Fruit fly (Drosophila melanogaster): ENCODE results near the gene ctrip.
A peak's percentile ranks its signal among the peaks of the same experiment; 100 is the strongest.

Gene ctrip

dm6 chr3R:4771319-4771718 is 40.6 kb downstream of the ctrip start:
- TF ChIP-seq CG12219 (GFP tag; optimal IDR thresholded peaks at IDR 0.05) (no peak), CG3838 (GFP tag; optimal IDR thresholded peaks at IDR 0.05) (no peak), mirr (GFP tag; optimal IDR thresholded peaks at IDR 0.05) (no peak), Sry-δ (GFP tag; optimal IDR thresholded peaks at IDR 0.05) (no peak), amos (GFP tag; IDR thresholded peaks at IDR 0.05; ENCODE audit: partially characterized antibody) (no peak), wek (GFP tag; optimal IDR thresholded peaks at IDR 0.05) (no peak), vfl (GFP tag; optimal IDR thresholded peaks at IDR 0.05) (no peak), CG17802 (tag; optimal IDR thresholded peaks at IDR 0.05) (no peak), Ssrp (tag; optimal IDR thresholded peaks at IDR 0.05) (no peak), D19B (GFP tag; optimal IDR thresholded peaks at IDR 0.05) (no peak), B-H2 (GFP tag; optimal IDR thresholded peaks at IDR 0.05) (no peak), pros (GFP tag; optimal IDR thresholded peaks at IDR 0.05) (no peak), vnd (GFP tag; IDR thresholded peaks at IDR 0.05; ENCODE audit: partially characterized antibody) (no peak), PHDP (tag; optimal IDR thresholded peaks at IDR 0.05) (no peak), Asciz (GFP tag; optimal IDR thresholded peaks at IDR 0.05) (no peak), CG12155 (GFP tag; optimal IDR thresholded peaks at IDR 0.05) (no peak), gfzf (GFP tag; optimal IDR thresholded peaks at IDR 0.05) (no peak), Ada2b (GFP tag; IDR thresholded peaks at IDR 0.05) (no peak), B-H1 (GFP tag; IDR thresholded peaks at IDR 0.05) (no peak)

dm6 chr3R:4768711-4769239 is 43.1 kb downstream of the ctrip start:
- no peak for TF ChIP-seq kni (GFP tag; optimal IDR thresholded peaks at IDR 0.05)
- peak; percentile 30 for TF ChIP-seq CG15514 (GFP tag; optimal IDR thresholded peaks at IDR 0.05)
- TF ChIP-seq Dip2 (GFP tag; IDR thresholded peaks at IDR 0.05) = no peak
- no peak for TF ChIP-seq mam (GFP tag; optimal IDR thresholded peaks at IDR 0.05)
- no peak for TF ChIP-seq eyg (GFP tag; optimal IDR thresholded peaks at IDR 0.05)
- TF ChIP-seq CG12219 (GFP tag; optimal IDR thresholded peaks at IDR 0.05) = no peak
- TF ChIP-seq fru (optimal IDR thresholded peaks at IDR 0.05) = no peak
- TF ChIP-seq tap (tag; optimal IDR thresholded peaks at IDR 0.05) = no peak
- TF ChIP-seq ara (GFP tag; IDR thresholded peaks at IDR 0.05) = no peak
- TF ChIP-seq CG1529 (GFP tag; optimal IDR thresholded peaks at IDR 0.05) = no peak
- no peak for TF ChIP-seq CG7928 (GFP tag; optimal IDR thresholded peaks at IDR 0.05)
- TF ChIP-seq Meics (GFP tag; optimal IDR thresholded peaks at IDR 0.05) = no peak
- no peak for TF ChIP-seq dati (GFP tag; IDR thresholded peaks at IDR 0.05)
- TF ChIP-seq CG31365 (tag; optimal IDR thresholded peaks at IDR 0.05) = no peak
- no peak for TF ChIP-seq CG7271 (tag; optimal IDR thresholded peaks at IDR 0.05)
- no peak for TF ChIP-seq Nf-YB (GFP tag; optimal IDR thresholded peaks at IDR 0.05)
- TF ChIP-seq fd96Cb (tag; optimal IDR thresholded peaks at IDR 0.05) = no peak
- TF ChIP-seq TFAM (GFP tag; optimal IDR thresholded peaks at IDR 0.05) = no peak
- no peak for TF ChIP-seq CG32532 (GFP tag; IDR thresholded peaks at IDR 0.05)
- no peak for TF ChIP-seq Hr78 (GFP tag; optimal IDR thresholded peaks at IDR 0.05)
- no peak for TF ChIP-seq BtbVII (GFP tag; optimal IDR thresholded peaks at IDR 0.05)
- no peak for TF ChIP-seq CG4730 (GFP tag; IDR thresholded peaks at IDR 0.05)
- TF ChIP-seq wdn (GFP tag; IDR thresholded peaks at IDR 0.05) = no peak
- TF ChIP-seq CG4328 (GFP tag; optimal IDR thresholded peaks at IDR 0.05) = no peak
- no peak for TF ChIP-seq lov (optimal IDR thresholded peaks at IDR 0.05)
- no peak for TF ChIP-seq lov (GFP tag; IDR thresholded peaks at IDR 0.05)
- TF ChIP-seq CG17328 (GFP tag; IDR thresholded peaks at IDR 0.05) = no peak
- TF ChIP-seq CG7745 (tag; optimal IDR thresholded peaks at IDR 0.05) = no peak
- TF ChIP-seq slp2 (GFP tag; optimal IDR thresholded peaks at IDR 0.05) = no peak
- no peak for TF ChIP-seq D19B (GFP tag; optimal IDR thresholded peaks at IDR 0.05)
- TF ChIP-seq corto (GFP tag; optimal IDR thresholded peaks at IDR 0.05) = no peak
- no peak for TF ChIP-seq Ets97D (GFP tag; optimal IDR thresholded peaks at IDR 0.05)
- TF ChIP-seq Xbp1 (GFP tag; optimal IDR thresholded peaks at IDR 0.05) = no peak
- TF ChIP-seq nau (GFP tag; optimal IDR thresholded peaks at IDR 0.05) = no peak
